Worm (Caenorhabditis elegans): ENCODE results near the gene cpt-6.
A peak's percentile ranks its signal among the peaks of the same experiment; 100 is the strongest.

Gene cpt-6

DNA sequence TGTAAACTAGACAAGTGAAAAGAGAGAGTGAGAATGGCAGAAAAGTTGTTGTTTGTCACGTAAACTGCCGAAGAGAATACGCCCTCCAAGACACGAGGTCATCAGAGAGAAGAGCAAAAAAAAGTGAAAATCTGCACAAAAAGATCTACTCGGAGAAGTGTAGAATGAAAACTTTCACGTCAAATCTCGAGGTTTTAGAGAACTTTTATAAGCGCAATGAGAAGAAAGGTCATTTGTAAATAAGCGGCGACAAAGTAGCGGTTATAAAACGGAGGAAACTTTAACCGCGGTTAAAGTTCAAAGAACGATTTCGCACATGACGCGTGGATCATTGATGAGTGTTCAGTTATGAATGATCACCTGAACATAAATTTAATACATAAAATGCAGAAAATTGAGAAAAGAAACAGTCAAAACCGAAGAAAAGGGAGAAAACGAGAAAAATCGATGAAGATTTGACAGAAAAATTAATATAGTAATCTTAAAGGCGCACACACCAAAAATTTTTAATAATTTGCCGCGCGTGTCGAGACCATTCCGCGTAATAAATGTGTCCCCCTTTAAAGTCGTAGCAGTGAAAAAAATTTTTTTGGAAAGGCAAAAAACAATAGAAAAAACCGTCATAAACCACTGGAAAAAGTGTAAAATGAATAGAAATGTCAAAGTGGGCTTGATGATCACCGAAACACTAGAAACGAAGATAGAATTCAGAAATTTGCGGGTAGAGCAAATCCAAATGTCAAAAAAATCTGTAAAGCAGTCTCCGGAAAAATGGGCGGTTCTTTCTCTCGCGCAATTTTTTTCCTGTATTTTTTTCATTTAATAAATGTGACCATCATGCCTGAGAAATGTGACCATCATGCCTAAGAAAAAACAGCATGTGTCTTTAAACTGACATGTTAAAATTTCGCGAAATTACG lies 23.8 kb upstream of the cpt-6 start:
- TF ChIP-seq tbx-11 (GFP tag; IDR thresholded peaks at IDR 0.05) (no peak), B0310.2 (tag; optimal IDR thresholded peaks at IDR 0.05) (no peak), ceh-36 (tag; optimal IDR thresholded peaks at IDR 0.05) (no peak), hmg-4 (GFP tag; optimal IDR thresholded peaks at IDR 0.05) (no peak), F13C5.2 (tag; optimal IDR thresholded peaks at IDR 0.05) (no peak), scrt-1 (GFP tag; IDR thresholded peaks at IDR 0.05) (no peak), tbx-37 (GFP tag; conservative IDR thresholded peaks at IDR 0.05) (no peak), ceh-13 (GFP tag; optimal IDR thresholded peaks at IDR 0.05) (no peak)

DNA sequence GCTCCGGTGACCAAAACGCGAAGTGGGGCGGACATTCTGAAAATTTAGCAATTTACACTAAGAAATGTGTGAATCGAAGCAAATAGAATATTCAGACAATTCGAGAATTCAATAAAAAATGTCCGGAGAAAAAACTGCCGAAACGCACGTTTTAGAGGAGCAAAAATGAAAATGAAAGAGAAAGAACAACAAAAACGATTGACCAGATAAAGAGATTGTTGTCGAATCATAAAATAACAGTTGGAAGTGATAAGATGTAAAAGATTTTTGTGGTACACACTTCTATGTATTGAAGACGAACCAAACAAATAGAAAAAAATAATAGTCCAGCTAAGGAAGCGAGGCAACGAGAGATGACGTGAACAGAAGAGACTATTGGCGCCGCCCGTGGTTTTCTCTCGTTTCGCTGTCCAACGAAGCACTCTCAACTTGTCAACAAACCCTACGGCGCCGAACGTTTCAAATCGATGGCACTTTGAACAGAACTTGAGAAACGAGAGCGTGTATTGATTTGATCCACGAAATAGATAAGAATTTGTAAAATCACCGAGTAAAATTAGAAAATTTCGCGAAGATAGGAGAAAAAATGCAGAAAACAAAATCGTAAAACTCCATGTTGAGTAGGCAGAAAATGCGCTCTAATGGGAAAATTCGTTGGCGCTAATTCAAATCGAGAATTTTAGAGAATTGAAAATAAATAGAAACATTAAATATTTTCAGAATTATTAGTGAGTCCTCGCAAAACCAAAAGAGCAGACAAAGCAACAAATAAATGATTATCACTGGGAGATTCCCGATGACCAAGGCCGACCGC lies 23.0 kb upstream of the cpt-6 start, which contains the start of gene mdh-1:
Gene mdh-1 (minus strand): TSS at position 36 of the 814 bp plus-strand sequence.
- TF ChIP-seq aly-1 (tag; optimal IDR thresholded peaks at IDR 0.05) (no peak), ceh-13 (GFP tag; optimal IDR thresholded peaks at IDR 0.05) (no peak), flt-1 (GFP tag; IDR thresholded peaks at IDR 0.05) (no peak), tra-4 (tag; optimal IDR thresholded peaks at IDR 0.05) (no peak), tbx-11 (GFP tag; IDR thresholded peaks at IDR 0.05) (no peak), hmg-4 (GFP tag; optimal IDR thresholded peaks at IDR 0.05) (no peak), scrt-1 (GFP tag; IDR thresholded peaks at IDR 0.05) (no peak), pes-1 (GFP tag; IDR thresholded peaks at IDR 0.05) (no peak), ceh-36 (tag; optimal IDR thresholded peaks at IDR 0.05) (no peak), hmbx-1 (tag; optimal IDR thresholded peaks at IDR 0.05) (no peak), ama-1 (optimal IDR thresholded peaks at IDR 0.05) (no peak), F13C5.2 (tag; optimal IDR thresholded peaks at IDR 0.05) (no peak), hnd-1 (tag; optimal IDR thresholded peaks at IDR 0.05) (no peak), tbx-37 (GFP tag; conservative IDR thresholded peaks at IDR 0.05) (no peak), B0310.2 (tag; optimal IDR thresholded peaks at IDR 0.05) (no peak), sea-1 (GFP tag; conservative IDR thresholded peaks at IDR 0.05) (no peak), ets-7 (tag; optimal IDR thresholded peaks at IDR 0.05) (no peak)

DNA sequence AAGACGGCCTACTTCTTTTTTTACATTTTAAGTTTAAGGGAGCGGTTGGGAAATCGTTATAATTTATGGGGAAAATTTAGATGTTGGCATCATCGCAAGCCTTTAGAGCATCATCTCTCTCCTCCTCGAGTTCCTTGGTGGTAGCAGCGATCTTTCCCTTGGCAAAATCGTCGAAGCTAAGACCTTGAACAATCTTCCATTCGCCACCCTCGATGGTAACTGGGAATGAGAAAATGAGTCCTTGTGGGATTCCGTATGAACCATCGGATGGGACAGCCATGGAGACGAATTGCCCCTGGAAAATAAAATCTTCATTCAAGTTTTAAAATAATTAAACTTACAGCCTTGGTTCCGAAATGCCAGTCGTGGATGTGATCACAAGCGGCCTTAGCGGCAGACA lies 21.6 kb upstream of the cpt-6 start:
- TF ChIP-seq scrt-1 (GFP tag; IDR thresholded peaks at IDR 0.05) (no peak), flt-1 (GFP tag; IDR thresholded peaks at IDR 0.05) (no peak), hmg-4 (GFP tag; optimal IDR thresholded peaks at IDR 0.05) (no peak), ceh-13 (GFP tag; optimal IDR thresholded peaks at IDR 0.05) (no peak), ceh-36 (tag; optimal IDR thresholded peaks at IDR 0.05) (no peak), sea-1 (GFP tag; conservative IDR thresholded peaks at IDR 0.05) (no peak), hmbx-1 (tag; optimal IDR thresholded peaks at IDR 0.05) (no peak), tbx-11 (GFP tag; IDR thresholded peaks at IDR 0.05) (no peak), pes-1 (GFP tag; IDR thresholded peaks at IDR 0.05) (no peak), aly-1 (tag; optimal IDR thresholded peaks at IDR 0.05) (no peak), B0310.2 (tag; optimal IDR thresholded peaks at IDR 0.05) (no peak), ets-7 (tag; optimal IDR thresholded peaks at IDR 0.05) (no peak), hnd-1 (tag; optimal IDR thresholded peaks at IDR 0.05) (no peak), tra-4 (tag; optimal IDR thresholded peaks at IDR 0.05) (no peak)

ce11 chrV:6514887-6515324 lies 21.2 kb upstream of the cpt-6 start, which contains the start of gene dpy-11:
Gene dpy-11, minus strand, starts transcription at chrV:6515240.
- TF ChIP-seq flt-1 (GFP tag; IDR thresholded peaks at IDR 0.05) (no peak), tbx-37 (GFP tag; conservative IDR thresholded peaks at IDR 0.05) (no peak), ama-1 (optimal IDR thresholded peaks at IDR 0.05) (no peak), pes-1 (GFP tag; IDR thresholded peaks at IDR 0.05) (no peak), sea-1 (GFP tag; conservative IDR thresholded peaks at IDR 0.05) (no peak), hnd-1 (tag; optimal IDR thresholded peaks at IDR 0.05) (no peak), ceh-36 (tag; optimal IDR thresholded peaks at IDR 0.05) (no peak), hmbx-1 (tag; optimal IDR thresholded peaks at IDR 0.05) (no peak), tbx-11 (GFP tag; IDR thresholded peaks at IDR 0.05) (no peak), hmg-4 (GFP tag; optimal IDR thresholded peaks at IDR 0.05) (no peak), F13C5.2 (tag; optimal IDR thresholded peaks at IDR 0.05) (no peak)

- TF ChIP-seq aly-1 (tag; optimal IDR thresholded peaks at IDR 0.05) (no peak), tra-4 (tag; optimal IDR thresholded peaks at IDR 0.05) (no peak), sea-1 (GFP tag; conservative IDR thresholded peaks at IDR 0.05) (no peak), scrt-1 (GFP tag; IDR thresholded peaks at IDR 0.05) (no peak)
Observed at ce11 chrV:6513786-6514430, 20.2 kb upstream of the cpt-6 start.

DNA sequence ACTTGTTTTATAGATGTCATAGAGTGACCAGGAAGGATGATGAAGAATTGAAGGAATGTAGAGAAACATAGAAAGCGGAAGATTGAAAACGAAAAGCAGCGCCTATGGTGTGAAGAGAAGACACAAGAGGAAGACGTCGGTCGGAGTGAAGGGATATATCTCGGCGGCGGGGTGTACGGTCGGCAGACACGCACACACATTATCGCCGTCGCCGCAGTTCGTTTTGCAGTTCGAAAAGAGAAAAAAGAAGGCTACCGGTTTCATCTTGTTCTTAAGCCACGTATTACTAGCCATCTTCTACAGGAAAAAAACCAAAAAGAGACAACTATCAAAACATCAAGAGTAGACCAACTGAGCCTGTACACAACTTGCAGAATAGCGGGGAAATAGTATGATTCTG lies 19.6 kb upstream of the cpt-6 start:
- TF ChIP-seq pes-1 (GFP tag; IDR thresholded peaks at IDR 0.05) (0 out of 2 replicates have a peak, but pooled peaks have one; percentile 44), ceh-13 (GFP tag; optimal IDR thresholded peaks at IDR 0.05) (no peak), hmg-4 (GFP tag; optimal IDR thresholded peaks at IDR 0.05) (peak; percentile 27)

DNA sequence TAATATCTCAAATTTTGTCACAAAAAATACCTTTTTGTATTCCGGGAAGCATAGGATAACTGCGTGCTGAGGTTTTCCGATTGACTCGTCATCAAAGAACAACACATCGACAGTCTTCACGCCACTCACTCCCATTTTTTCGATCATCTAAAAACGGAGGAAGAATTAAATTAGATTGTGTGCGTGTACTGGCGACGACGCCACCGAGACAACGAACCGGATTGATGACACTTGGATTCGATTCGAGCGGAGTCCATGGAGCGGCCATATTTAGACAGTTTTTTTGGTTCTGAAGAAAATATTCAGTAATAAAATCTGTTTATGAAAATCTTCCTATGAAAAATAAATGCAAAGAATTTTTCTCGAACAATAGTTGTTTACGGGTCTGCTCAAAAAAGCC lies 17.4 kb upstream of the cpt-6 start, which contains the start of gene ubh-1:
Gene ubh-1 (minus strand): TSS at position 289 of the 400 bp plus-strand sequence.
- TF ChIP-seq scrt-1 (GFP tag; IDR thresholded peaks at IDR 0.05): no peak
- no peak for TF ChIP-seq tbx-37 (GFP tag; conservative IDR thresholded peaks at IDR 0.05)
- TF ChIP-seq tra-4 (tag; optimal IDR thresholded peaks at IDR 0.05): no peak
- TF ChIP-seq ceh-36 (tag; optimal IDR thresholded peaks at IDR 0.05): no peak
- TF ChIP-seq pes-1 (GFP tag; IDR thresholded peaks at IDR 0.05): no peak
- no peak for TF ChIP-seq hnd-1 (tag; optimal IDR thresholded peaks at IDR 0.05)
- no peak for TF ChIP-seq aly-1 (tag; optimal IDR thresholded peaks at IDR 0.05)
- no peak for TF ChIP-seq F13C5.2 (tag; optimal IDR thresholded peaks at IDR 0.05)
- no peak for TF ChIP-seq ama-1 (optimal IDR thresholded peaks at IDR 0.05)
- TF ChIP-seq sea-1 (GFP tag; conservative IDR thresholded peaks at IDR 0.05): no peak
- no peak for TF ChIP-seq tbx-11 (GFP tag; IDR thresholded peaks at IDR 0.05)
- no peak for TF ChIP-seq ceh-13 (GFP tag; optimal IDR thresholded peaks at IDR 0.05)
- TF ChIP-seq ets-7 (tag; optimal IDR thresholded peaks at IDR 0.05): no peak
- TF ChIP-seq flt-1 (GFP tag; IDR thresholded peaks at IDR 0.05): no peak
- TF ChIP-seq hmbx-1 (tag; optimal IDR thresholded peaks at IDR 0.05): no peak

Measured in whole organism, early embryonic.